Fruit fly (Drosophila melanogaster) whole organism, pupa: Measurements from ENCODE around the gene CG14142.
A peak's percentile ranks its signal among the peaks of the same experiment; 100 is the strongest.

Experiments
- CG10348 ChIP-seq: fragments of 200-800 bp; sonication (Bioruptor generic); IDR thresholded peaks from 2 replicates; pipeline ENCODE4 v1.3.6; 2022; ENCODE audit warnings: missing biosample characterization, missing genetic modification characterization
- CG12605 ChIP-seq: fragments of 200-800 bp; sonication (Bioruptor generic); IDR thresholded peaks from 2 replicates; pipeline ENCODE4 v1.3.6; 2022; ENCODE audit warnings: missing biosample characterization, missing genetic modification characterization
- CG13204 ChIP-seq: fragments of 200-800 bp; sonication (Bioruptor generic); optimal IDR thresholded peaks from 2 replicates; lab custom pipeline; 2018; ENCODE audit warnings: missing biosample characterization, mild to moderate bottlenecking, missing genetic modification characterization, moderate library complexity
- CG14655 ChIP-seq: fragments of 200-800 bp; sonication (Bioruptor generic); optimal IDR thresholded peaks from 3 replicates; lab custom pipeline; 2017; ENCODE audit warnings: mild to moderate bottlenecking, missing biosample characterization, missing genetic modification reagents, missing genetic modification characterization
- CG15710 ChIP-seq: fragments of 200-800 bp; sonication (Bioruptor generic); optimal IDR thresholded peaks from 2 replicates; lab custom pipeline; 2018; ENCODE audit warnings: missing biosample characterization, mild to moderate bottlenecking, missing genetic modification characterization, moderate library complexity
- CG17806 ChIP-seq: fragments of 200-800 bp; sonication (Bioruptor generic); optimal IDR thresholded peaks from 2 replicates; lab custom pipeline; 2018; ENCODE audit warnings: missing biosample characterization, mild to moderate bottlenecking, missing genetic modification characterization, moderate library complexity
- CG32121 ChIP-seq: fragments of 200-800 bp; sonication (Bioruptor generic); IDR thresholded peaks from 2 replicates; pipeline ENCODE4 v1.3.6; 2022; ENCODE audit warnings: missing biosample characterization, missing genetic modification characterization
- CG34367 ChIP-seq: fragments of 200-800 bp; sonication (Bioruptor generic); optimal IDR thresholded peaks from 2 replicates; lab custom pipeline; 2018; ENCODE audit warnings: missing biosample characterization, mild to moderate bottlenecking, missing genetic modification characterization
- CG4496 ChIP-seq: fragments of 200-800 bp; sonication (Bioruptor generic); IDR thresholded peaks from 3 replicates; pipeline ENCODE4 v1.3.6; 2022; ENCODE audit warnings: missing biosample characterization, missing genetic modification characterization
- CG8159 ChIP-seq: fragments of 200-800 bp; sonication (Bioruptor generic); optimal IDR thresholded peaks from 3 replicates; lab custom pipeline; 2018; ENCODE audit warnings: missing biosample characterization, mild to moderate bottlenecking, missing genetic modification characterization, moderate library complexity
- CG8301 ChIP-seq: fragments of 200-800 bp; sonication (Bioruptor generic); optimal IDR thresholded peaks from 2 replicates; lab custom pipeline; 2018; ENCODE audit warnings: missing biosample characterization, mild to moderate bottlenecking, missing genetic modification characterization
- CG9948 ChIP-seq: fragments of 200-800 bp; sonication (Bioruptor generic); optimal IDR thresholded peaks from 2 replicates; lab custom pipeline; 2018; ENCODE audit warnings: missing biosample characterization, mild to moderate bottlenecking, missing genetic modification characterization, moderate library complexity
- D1 ChIP-seq: fragments of 200-800 bp; sonication (Bioruptor generic); optimal IDR thresholded peaks from 2 replicates; lab custom pipeline; 2018; ENCODE audit warnings: missing biosample characterization, mild to moderate bottlenecking, missing genetic modification characterization, moderate library complexity
- EcR ChIP-seq: fragments of 200-800 bp; sonication (Bioruptor generic); optimal IDR thresholded peaks from 3 replicates; lab custom pipeline; 2019; ENCODE audit warnings: missing biosample characterization, missing genetic modification characterization, mild to moderate bottlenecking, moderate library complexity, missing genetic modification reagents
- Ets98B ChIP-seq: fragments of 200-800 bp; sonication (Bioruptor generic); IDR thresholded peaks from 2 replicates; pipeline ENCODE4 v1.3.6; 2022; ENCODE audit warnings: missing biosample characterization, missing genetic modification characterization
- Pif1A ChIP-seq: fragments of 200-800 bp; sonication (Bioruptor generic); optimal IDR thresholded peaks from 3 replicates; lab custom pipeline; 2016; ENCODE audit warnings: missing biosample characterization, missing genetic modification characterization
- Pif1B ChIP-seq: fragments of 200-800 bp; sonication (Bioruptor generic); optimal IDR thresholded peaks from 3 replicates; lab custom pipeline; 2016; ENCODE audit warnings: missing biosample characterization, missing genetic modification characterization
- Snoo ChIP-seq: fragments of 200-800 bp; sonication (Bioruptor generic); optimal IDR thresholded peaks from 3 replicates; lab custom pipeline; 2017; ENCODE audit warnings: missing biosample characterization, mild to moderate bottlenecking, missing genetic modification characterization, inconsistent platforms
- fd96Ca ChIP-seq: fragments of 200-800 bp; sonication (Bioruptor generic); IDR thresholded peaks from 3 replicates; pipeline ENCODE4 v1.3.6; 2022; ENCODE audit warnings: missing biosample characterization, missing genetic modification characterization
- gl ChIP-seq: fragments of 200-800 bp; sonication (Bioruptor generic); optimal IDR thresholded peaks from 2 replicates; lab custom pipeline; 2018; ENCODE audit warnings: missing biosample characterization, mild to moderate bottlenecking, missing genetic modification characterization
- rn ChIP-seq: fragments of 200-800 bp; sonication (Bioruptor generic); IDR thresholded peaks from 2 replicates; pipeline ENCODE4 v1.3.6; 2022; ENCODE audit warnings: missing biosample characterization, missing genetic modification characterization

CG14142 gene

DNA sequence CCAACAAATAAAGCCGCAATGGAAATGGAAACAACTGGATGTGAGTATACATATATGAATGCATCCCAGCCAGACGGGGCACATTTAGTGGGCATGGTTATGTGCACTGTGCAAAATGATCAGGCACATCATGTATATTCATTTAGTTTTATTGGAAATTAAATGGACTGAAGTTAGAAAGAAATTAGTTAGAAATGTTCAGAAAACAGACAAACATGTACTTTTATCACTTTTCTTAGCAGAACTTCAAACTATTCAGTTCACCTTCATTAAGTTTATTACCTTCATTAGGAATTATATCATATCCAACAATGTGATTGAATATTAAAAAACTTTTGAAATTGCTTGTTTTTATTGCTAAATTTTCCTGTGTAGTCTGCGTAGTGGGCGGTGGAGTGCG is 13.5 kb downstream of the CG14142 start:
- TF ChIP-seq CG15710 (tag; lab: Kevin White, UChicago) (peak; percentile 42), CG9948 (no peak), CG32121 (GFP tag; lab: Robert Waterston, UW) (no peak), CG17806 (tag; lab: Kevin White, UChicago) (peak; percentile 34), CG14655 (GFP tag; lab: Kevin White, UChicago) (peak; percentile 47), CG8301 (tag; lab: Kevin White, UChicago) (peak; percentile 19), CG8159 (peak; percentile 59)
- TF ChIP-seq, all 21 proteins: peak for 5

DNA sequence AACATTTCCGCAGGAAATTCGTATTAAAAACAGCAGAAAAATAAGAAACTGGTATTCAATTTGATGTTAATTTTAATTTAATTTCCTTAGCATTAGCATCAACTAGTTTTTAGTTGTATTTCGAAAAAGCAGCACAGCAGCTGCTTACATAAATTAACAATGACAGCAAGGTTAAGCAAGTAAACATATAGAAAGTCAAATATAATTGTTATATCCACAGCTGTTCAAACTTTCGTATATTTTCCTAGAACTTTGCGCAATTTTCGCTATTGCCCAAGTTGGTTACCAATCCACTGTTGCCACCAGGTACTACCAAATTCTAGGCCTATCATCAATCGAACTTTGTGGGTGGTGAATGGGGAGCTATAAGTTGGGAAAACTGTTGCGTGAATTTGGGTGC is 16.7 kb downstream of the CG14142 start:
- TF ChIP-seq CG32121 (GFP tag; lab: Robert Waterston, UW) (no peak), gl (tag; lab: Kevin White, UChicago) (no peak), Snoo (tag; lab: Kevin White, UChicago) (no peak), CG17806 (tag; lab: Kevin White, UChicago) (no peak), CG8159 (no peak), CG14655 (GFP tag; lab: Kevin White, UChicago) (no peak), Pif1B (GFP tag; lab: Kevin White, UChicago) (no peak), Ets98B (no peak), CG13204 (GFP tag; lab: Kevin White, UChicago) (no peak), fd96Ca (GFP tag; lab: Robert Waterston, UW) (no peak), CG12605 (GFP tag; lab: Robert Waterston, UW) (no peak), Pif1A (GFP tag; lab: Kevin White, UChicago) (no peak), CG34367 (no peak), rn (GFP tag; lab: Robert Waterston, UW) (no peak), CG4496 (GFP tag; lab: Robert Waterston, UW) (no peak), CG9948 (no peak), D1 (no peak), CG10348 (GFP tag; lab: Robert Waterston, UW) (no peak)

DNA sequence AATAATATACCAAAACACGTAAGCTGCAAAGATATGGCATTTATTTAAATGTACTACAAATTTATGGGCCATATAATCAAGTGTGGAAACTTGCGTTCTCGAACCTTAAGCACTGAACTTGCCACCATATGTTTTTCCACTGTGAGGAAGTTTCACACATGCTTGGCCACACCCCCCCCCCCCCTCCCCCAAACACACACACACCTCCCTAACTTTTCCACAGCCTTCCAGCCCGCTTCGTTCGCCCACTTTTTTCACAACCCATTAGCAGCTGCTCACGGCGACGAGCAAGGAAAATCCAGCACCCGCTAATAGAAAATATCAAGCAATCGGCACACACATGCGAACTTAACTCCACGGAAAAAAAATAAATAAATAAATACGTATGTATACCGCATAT is 22.0 kb downstream of the CG14142 start:
- no peak for TF ChIP-seq CG17806 (tag; lab: Kevin White, UChicago)
- no peak for TF ChIP-seq CG4496 (GFP tag; lab: Robert Waterston, UW)
- no peak for TF ChIP-seq CG10348 (GFP tag; lab: Robert Waterston, UW)
- no peak for TF ChIP-seq Pif1B (GFP tag; lab: Kevin White, UChicago)
- no peak for TF ChIP-seq Pif1A (GFP tag; lab: Kevin White, UChicago)
- TF ChIP-seq CG15710 (tag; lab: Kevin White, UChicago), result no peak

DNA sequence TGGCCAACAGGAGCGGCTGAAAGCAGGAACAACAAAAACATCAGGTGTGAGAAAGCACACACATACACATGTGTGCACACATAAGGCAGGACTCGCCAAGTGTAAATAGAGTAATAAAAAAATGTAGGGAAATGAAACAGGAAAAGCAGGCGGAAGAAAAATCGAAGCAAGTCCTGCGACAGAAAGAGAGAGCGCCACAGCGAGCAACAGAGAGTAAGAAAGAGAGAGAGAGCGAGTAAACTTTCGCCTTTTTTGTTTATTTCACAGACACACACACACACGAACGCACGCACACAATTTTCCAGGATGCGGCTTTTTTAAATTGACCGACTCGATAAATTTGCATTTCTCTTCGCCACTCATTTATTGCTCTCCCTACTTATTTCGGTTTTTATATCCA is 23.5 kb downstream of the CG14142 start:
- TF ChIP-seq CG14655 (GFP tag; lab: Kevin White, UChicago) (no peak), EcR (GFP tag; lab: Kevin White, UChicago) (no peak), fd96Ca (GFP tag; lab: Robert Waterston, UW) (no peak), CG10348 (GFP tag; lab: Robert Waterston, UW) (no peak), Snoo (tag; lab: Kevin White, UChicago) (no peak)

DNA sequence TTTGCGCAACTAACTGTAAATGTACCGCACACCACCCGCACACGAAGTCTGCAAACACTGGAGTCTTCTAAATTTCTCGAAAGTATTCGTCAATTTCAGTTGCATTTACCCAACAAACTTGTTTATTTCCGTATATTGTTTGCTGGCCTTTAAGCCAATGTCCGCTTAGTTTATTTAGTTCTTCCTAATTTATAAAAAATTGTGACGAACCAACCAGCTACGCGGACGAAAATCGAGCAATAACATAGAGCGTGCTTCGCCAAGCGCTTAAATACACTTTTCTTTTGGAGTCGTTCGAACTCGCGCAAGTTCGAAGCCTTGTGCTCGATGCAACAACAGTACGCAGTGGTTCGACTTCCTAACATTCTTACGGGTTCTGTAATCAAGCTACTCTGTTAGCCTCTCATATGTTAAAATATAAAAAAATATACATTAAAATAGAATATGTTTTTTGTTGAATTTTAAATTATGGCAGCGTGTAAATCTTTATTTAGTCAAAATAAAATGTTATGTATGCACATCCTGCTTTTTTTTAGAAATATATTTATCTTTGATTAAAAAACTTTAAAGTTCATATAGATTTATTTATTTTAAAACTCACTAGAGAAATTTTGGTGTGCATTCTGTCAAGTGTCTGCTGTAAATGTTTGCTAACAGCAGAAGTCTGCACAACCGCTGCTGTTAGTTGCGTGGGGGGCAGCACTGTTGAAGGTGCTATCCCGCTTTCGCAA is 24.1 kb downstream of the CG14142 start, which contains the start of gene GlcAT-P:
Gene GlcAT-P, minus strand, starts transcription at position 246 of the 731 bp plus-strand sequence.
- no peak for TF ChIP-seq EcR (GFP tag; lab: Kevin White, UChicago)
- TF ChIP-seq CG15710 (tag; lab: Kevin White, UChicago), result peak; percentile 58
- peak; percentile 87 for TF ChIP-seq D1
- peak; percentile 67 for TF ChIP-seq CG14655 (GFP tag; lab: Kevin White, UChicago)
- TF ChIP-seq CG17806 (tag; lab: Kevin White, UChicago), result peak; percentile 68
- peak; percentile 53; the same call in 1 of the 2 replicates for TF ChIP-seq rn (GFP tag; lab: Robert Waterston, UW)
- peak; percentile 22 for TF ChIP-seq Snoo (tag; lab: Kevin White, UChicago)
- peak; percentile 53; the same call in 2 of the 3 replicates for TF ChIP-seq CG4496 (GFP tag; lab: Robert Waterston, UW)
- TF ChIP-seq CG10348 (GFP tag; lab: Robert Waterston, UW), result no peak
- peak; percentile 80 for TF ChIP-seq CG8159
- peak; percentile 63 for TF ChIP-seq CG34367
- TF ChIP-seq Ets98B, result peak; percentile 71
- peak; percentile 22 for TF ChIP-seq Pif1B (GFP tag; lab: Kevin White, UChicago)
- peak; percentile 59 for TF ChIP-seq CG9948
- TF ChIP-seq gl (tag; lab: Kevin White, UChicago), result no peak
- TF ChIP-seq CG13204 (GFP tag; lab: Kevin White, UChicago), result no peak
- TF ChIP-seq CG12605 (GFP tag; lab: Robert Waterston, UW), result peak; percentile 31; the same call in 1 of the 2 replicates
- no peak for TF ChIP-seq fd96Ca (GFP tag; lab: Robert Waterston, UW)
- peak; percentile 9 for TF ChIP-seq Pif1A (GFP tag; lab: Kevin White, UChicago)
- TF ChIP-seq CG8301 (tag; lab: Kevin White, UChicago), result peak; percentile 35
- TF ChIP-seq CG32121 (GFP tag; lab: Robert Waterston, UW), result peak; percentile 87

DNA sequence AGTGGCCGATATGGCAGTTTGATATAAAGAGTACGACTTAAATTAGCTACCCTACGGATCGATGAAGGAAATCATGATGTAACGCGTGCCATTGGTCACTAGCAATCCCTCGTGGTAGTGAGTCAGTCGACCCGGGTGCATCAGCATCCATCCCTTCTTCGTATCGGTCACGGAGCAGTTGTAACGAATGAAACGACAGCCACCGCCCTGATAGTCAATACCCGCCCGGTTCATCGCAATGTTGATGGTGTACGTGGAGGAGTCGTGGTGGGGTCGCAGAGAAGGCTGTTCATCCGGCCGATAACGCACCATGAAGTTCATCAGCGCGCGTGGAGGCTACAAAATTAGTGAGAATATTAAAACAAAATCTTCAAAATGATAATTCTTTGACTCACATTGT is 25.1 kb downstream of the CG14142 start:
- TF ChIP-seq EcR (GFP tag; lab: Kevin White, UChicago) (peak; percentile 67), Pif1A (GFP tag; lab: Kevin White, UChicago) (no peak)
